Worm (Caenorhabditis elegans) whole organism, early embryonic: Measurements from ENCODE around the gene sri-21.

Source experiments
- F13C5.2 ChIP-seq: sonication (generic microtip); optimal IDR thresholded peaks from 2 replicates; lab custom pipeline; 2017; ENCODE audit warnings: mild to moderate bottlenecking, missing genetic modification characterization, inconsistent platforms, missing compliant biosample characterization
- aly-1 ChIP-seq: sonication (generic microtip); optimal IDR thresholded peaks from 2 replicates; lab custom pipeline; 2016; ENCODE audit warnings: missing genetic modification characterization, missing compliant biosample characterization
- flt-1 ChIP-seq: fragments of 200-800 bp; sonication (Bioruptor generic); IDR thresholded peaks from 2 replicates; pipeline ENCODE4 v1.3.6; 2022; ENCODE audit warnings: missing genetic modification characterization, missing compliant biosample characterization
- hmbx-1 ChIP-seq: sonication (generic microtip); optimal IDR thresholded peaks from 2 replicates; lab custom pipeline; 2016; ENCODE audit warnings: mild to moderate bottlenecking, missing genetic modification characterization, missing compliant biosample characterization
- tbx-37 ChIP-seq: fragments of 200-800 bp; sonication (Bioruptor generic); conservative IDR thresholded peaks from 2 replicates; pipeline ENCODE4 v1.3.6; 2022; ENCODE audit warnings: missing genetic modification reagents, missing genetic modification characterization, missing compliant biosample characterization

DNA sequence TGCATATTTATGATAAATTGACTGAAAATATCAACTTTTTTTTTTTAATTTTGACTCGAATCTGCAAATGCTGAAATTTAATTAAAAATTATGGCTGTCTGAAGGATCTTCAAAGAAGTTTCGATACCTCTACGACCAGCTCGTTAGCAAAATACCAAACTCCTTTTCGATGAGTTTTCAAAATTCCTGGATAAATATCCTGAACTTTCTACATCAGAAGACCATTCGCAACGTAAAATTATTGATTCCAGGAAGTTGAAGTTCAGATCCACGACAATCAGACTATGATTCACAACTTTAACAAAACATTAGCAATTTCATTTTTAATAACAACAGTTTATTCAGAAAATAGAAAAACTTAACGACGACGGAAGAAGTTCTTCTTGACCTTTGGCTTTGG, 35.4 kb downstream of the sri-21 start:
- no peak for TF ChIP-seq aly-1 (tag; lab: Kevin White, UChicago)
- TF ChIP-seq hmbx-1 (tag; lab: Kevin White, UChicago), result no peak
- TF ChIP-seq tbx-37 (GFP tag; lab: Robert Waterston, UW), result no peak
- TF ChIP-seq F13C5.2 (tag; lab: Kevin White, UChicago), result no peak
- no peak for TF ChIP-seq flt-1 (GFP tag; lab: Robert Waterston, UW)
